Worm (Caenorhabditis elegans): ENCODE data around the gene cTel55X.1.

- no peak for TF ChIP-seq B0310.2 (tag; optimal IDR thresholded peaks at IDR 0.05)
- no peak for TF ChIP-seq scrt-1 (GFP tag; IDR thresholded peaks at IDR 0.05)
- no peak for TF ChIP-seq tbx-11 (GFP tag; IDR thresholded peaks at IDR 0.05)
- TF ChIP-seq ama-1 (optimal IDR thresholded peaks at IDR 0.05), result no peak
- TF ChIP-seq ceh-36 (tag; optimal IDR thresholded peaks at IDR 0.05), result no peak
- TF ChIP-seq tra-4 (tag; optimal IDR thresholded peaks at IDR 0.05), result no peak
- no peak for TF ChIP-seq pes-1 (GFP tag; IDR thresholded peaks at IDR 0.05)
- TF ChIP-seq F13C5.2 (tag; optimal IDR thresholded peaks at IDR 0.05), result no peak
- TF ChIP-seq flt-1 (GFP tag; IDR thresholded peaks at IDR 0.05), result no peak
These were observed 20.0 kb upstream of the cTel55X.1 start, which contains the start of gene cgt-2 for ce11 chrX:17694669-17695282.
